Worm (Caenorhabditis elegans) whole organism, young adult: ENCODE data around the gene fzr-1.

Source experiments
- B0019.2 ChIP-seq: fragments of 200-800 bp; sonication (Bioruptor generic); conservative IDR thresholded peaks from 2 replicates; pipeline ENCODE4 v1.3.6; 2022; ENCODE audit warnings: missing genetic modification reagents, missing genetic modification characterization, missing compliant biosample characterization
- B0336.3 ChIP-seq: fragments of 200-800 bp; sonication (Bioruptor generic); IDR thresholded peaks from 2 replicates; pipeline ENCODE4 v1.3.6; 2022; ENCODE audit warnings: missing genetic modification characterization, missing compliant biosample characterization
- F23B12.7 ChIP-seq: sonication (generic microtip); optimal IDR thresholded peaks from 2 replicates; lab custom pipeline; 2017; ENCODE audit warnings: missing genetic modification characterization, mild to moderate bottlenecking, missing compliant biosample characterization, antibody characterized with exemption, moderate library complexity; ENCODE audit not compliant: insufficient read depth
- K11D2.4 ChIP-seq: fragments of 200-800 bp; sonication (Bioruptor generic); IDR thresholded peaks from 2 replicates; pipeline ENCODE4 v1.3.6; 2022; ENCODE audit warnings: missing genetic modification reagents, missing genetic modification characterization, missing compliant biosample characterization
- K12H6.12 ChIP-seq: fragments of 200-800 bp; sonication (Bioruptor generic); optimal IDR thresholded peaks from 2 replicates; lab custom pipeline; 2018; ENCODE audit warnings: mild to moderate bottlenecking, missing genetic modification characterization, missing compliant biosample characterization
- Y53F4B.3 ChIP-seq: fragments of 200-800 bp; sonication (Bioruptor generic); IDR thresholded peaks from 2 replicates; pipeline ENCODE4 v1.3.6; 2022; ENCODE audit warnings: missing genetic modification reagents, missing genetic modification characterization, missing compliant biosample characterization
- Y56A3A.18 ChIP-seq: fragments of 200-800 bp; sonication (Bioruptor generic); IDR thresholded peaks from 2 replicates; pipeline ENCODE4 v1.3.6; 2022; ENCODE audit warnings: missing genetic modification reagents, missing genetic modification characterization, missing compliant biosample characterization
- akir-1 ChIP-seq: fragments of 200-800 bp; sonication (Bioruptor generic); optimal IDR thresholded peaks from 2 replicates; lab custom pipeline; 2018; ENCODE audit warnings: mild to moderate bottlenecking, missing genetic modification characterization, moderate library complexity, missing compliant biosample characterization
- aptf-2 ChIP-seq: fragments of 200-800 bp; sonication (Bioruptor generic); conservative IDR thresholded peaks from 2 replicates; pipeline ENCODE4 v1.3.6; 2022; ENCODE audit warnings: missing genetic modification reagents, missing genetic modification characterization, missing compliant biosample characterization
- attf-3 ChIP-seq: fragments of 200-800 bp; sonication (Bioruptor generic); conservative IDR thresholded peaks from 2 replicates; pipeline ENCODE4 v1.3.6; 2022; ENCODE audit warnings: missing genetic modification reagents, missing genetic modification characterization, missing compliant biosample characterization
- attf-5 ChIP-seq: fragments of 200-800 bp; sonication (Bioruptor generic); optimal IDR thresholded peaks from 2 replicates; lab custom pipeline; 2018; ENCODE audit warnings: mild to moderate bottlenecking, missing genetic modification characterization, missing compliant biosample characterization
- cebp-1 ChIP-seq, 2 experiments: fragments of 200-800 bp in 1 of 2; sonication (Bioruptor generic) in 1 of 2; sonication (generic microtip) in 1 of 2; IDR thresholded peaks in 1 of 2; optimal IDR thresholded peaks in 1 of 2; 2 replicates each; pipeline versions ENCODE4 v1.3.6 to Lab custom; 2017 to 2022; ENCODE audit warnings: missing compliant biosample characterization in 2 of 2, missing genetic modification characterization in 2 of 2, mild to moderate bottlenecking in 1 of 2, missing genetic modification reagents in 1 of 2, moderate library complexity in 1 of 2
- ceh-100 ChIP-seq: fragments of 200-800 bp; sonication (Bioruptor generic); IDR thresholded peaks from 2 replicates; pipeline ENCODE4 v1.3.6; 2022; ENCODE audit warnings: missing genetic modification reagents, missing genetic modification characterization, missing compliant biosample characterization
- ceh-27 ChIP-seq: fragments of 200-800 bp; sonication (Bioruptor generic); optimal IDR thresholded peaks from 2 replicates; lab custom pipeline; 2018; ENCODE audit warnings: mild to moderate bottlenecking, missing genetic modification characterization, moderate library complexity, missing compliant biosample characterization
- chd-7 ChIP-seq: sonication (generic microtip); optimal IDR thresholded peaks from 2 replicates; lab custom pipeline; 2016; ENCODE audit warnings: mild to moderate bottlenecking, missing genetic modification characterization, moderate library complexity, missing compliant biosample characterization
- dox-1 ChIP-seq: fragments of 200-800 bp; sonication (Bioruptor generic); IDR thresholded peaks from 2 replicates; pipeline ENCODE4 v1.3.6; 2022; ENCODE audit warnings: missing genetic modification reagents, missing genetic modification characterization, missing compliant biosample characterization
- efl-1 ChIP-seq: fragments of 150-350 bp; optimal IDR thresholded peaks from 2 replicates; lab custom pipeline; 2014; ENCODE audit warnings: missing biosample characterization, missing genetic modification reagents, missing genetic modification characterization
- egrh-3 ChIP-seq: fragments of 200-800 bp; sonication (Bioruptor generic); IDR thresholded peaks from 2 replicates; pipeline ENCODE4 v1.3.6; 2022; ENCODE audit warnings: missing genetic modification reagents, missing genetic modification characterization, missing compliant biosample characterization
- ets-4 ChIP-seq: fragments of 200-800 bp; sonication (Bioruptor generic); optimal IDR thresholded peaks from 2 replicates; lab custom pipeline; 2018; ENCODE audit warnings: mild to moderate bottlenecking, missing genetic modification characterization, missing compliant biosample characterization
- gei-17 ChIP-seq: fragments of 200-800 bp; sonication (Bioruptor generic); optimal IDR thresholded peaks from 2 replicates; lab custom pipeline; 2018; ENCODE audit warnings: mild to moderate bottlenecking, missing genetic modification characterization, missing compliant biosample characterization
- hmg-1.2 ChIP-seq: fragments of 200-800 bp; sonication (Bioruptor generic); IDR thresholded peaks from 2 replicates; pipeline ENCODE4 v1.3.6; 2022; ENCODE audit warnings: missing genetic modification reagents, missing genetic modification characterization, missing compliant biosample characterization
- lag-1 ChIP-seq: fragments of 200-800 bp; sonication (Bioruptor generic); IDR thresholded peaks from 2 replicates; pipeline ENCODE4 v1.3.6; 2022; ENCODE audit warnings: missing genetic modification reagents, missing genetic modification characterization, missing compliant biosample characterization
- lin-26 ChIP-seq: fragments of 200-800 bp; sonication (Bioruptor generic); IDR thresholded peaks from 2 replicates; pipeline ENCODE4 v1.3.6; 2022; ENCODE audit warnings: missing genetic modification reagents, missing genetic modification characterization, missing compliant biosample characterization
- lin-35 ChIP-seq, 3 experiments: fragments of 150-350 bp in 2 of 3; sonication (generic microtip) in 1 of 3; optimal IDR thresholded peaks; 2 replicates each; lab custom pipeline; 2014 to 2018; ENCODE audit warnings: missing biosample characterization in 3 of 3, missing genetic modification characterization in 3 of 3, missing genetic modification reagents in 3 of 3
- lin-40 ChIP-seq: sonication (generic microtip); optimal IDR thresholded peaks from 2 replicates; lab custom pipeline; 2016; ENCODE audit warnings: missing genetic modification characterization, mild to moderate bottlenecking, missing compliant biosample characterization, missing genotype, missing genetic modification reagents
- lin-54 ChIP-seq: fragments of 200-800 bp; sonication (Bioruptor generic); optimal IDR thresholded peaks from 2 replicates; lab custom pipeline; 2018; ENCODE audit warnings: mild to moderate bottlenecking, missing genetic modification characterization, missing compliant biosample characterization
- mcd-1 ChIP-seq: fragments of 200-800 bp; sonication (Bioruptor generic); IDR thresholded peaks from 2 replicates; pipeline ENCODE4 v1.3.6; 2022; ENCODE audit warnings: missing genetic modification reagents, missing genetic modification characterization, missing compliant biosample characterization
- mes-4 ChIP-seq: sonication (generic microtip); optimal IDR thresholded peaks from 2 replicates; lab custom pipeline; 2016; ENCODE audit warnings: missing genotype, missing genetic modification characterization, missing compliant biosample characterization
- nfyb-1 ChIP-seq: fragments of 200-800 bp; sonication (Bioruptor generic); IDR thresholded peaks from 2 replicates; pipeline ENCODE4 v1.3.6; 2022; ENCODE audit warnings: missing genetic modification reagents, missing genetic modification characterization, missing compliant biosample characterization
- nhr-27 ChIP-seq: fragments of 200-800 bp; sonication (Bioruptor generic); optimal IDR thresholded peaks from 2 replicates; lab custom pipeline; 2018; ENCODE audit warnings: mild to moderate bottlenecking, missing genetic modification characterization, moderate library complexity, missing compliant biosample characterization
- nhr-80 ChIP-seq: sonication (generic microtip); optimal IDR thresholded peaks from 2 replicates; lab custom pipeline; 2016; ENCODE audit warnings: missing genetic modification characterization, missing compliant biosample characterization
- pbrm-1 ChIP-seq: fragments of 200-800 bp; sonication (Bioruptor generic); IDR thresholded peaks from 2 replicates; pipeline ENCODE4 v1.3.6; 2022; ENCODE audit warnings: missing genetic modification reagents, missing genetic modification characterization, missing compliant biosample characterization
- rcor-1 ChIP-seq: fragments of 200-800 bp; sonication (Bioruptor generic); IDR thresholded peaks from 2 replicates; pipeline ENCODE4 v1.3.6; 2022; ENCODE audit warnings: missing genetic modification reagents, missing genetic modification characterization, missing compliant biosample characterization
- rpc-1 ChIP-seq, 2 experiments: fragments of 150-350 bp in 1 of 2; sonication (generic microtip) in 1 of 2; optimal IDR thresholded peaks; 2 replicates each; lab custom pipeline; 2014 to 2018; ENCODE audit warnings: missing biosample characterization in 1 of 2, missing genetic modification characterization in 1 of 2, missing genetic modification reagents in 1 of 2, missing genotype in 1 of 2
- sea-2 ChIP-seq: fragments of 200-800 bp; sonication (Bioruptor generic); IDR thresholded peaks from 2 replicates; pipeline ENCODE4 v1.3.6; 2022; ENCODE audit warnings: missing genetic modification characterization, missing compliant biosample characterization
- snpc-4 ChIP-seq, 5 experiments: fragments of 150-350 bp in 1 of 5; sonication (generic microtip) in 4 of 5; optimal IDR thresholded peaks; 2 replicates each; lab custom pipeline; 2014 to 2018; ENCODE audit warnings: missing genetic modification characterization in 5 of 5, missing biosample characterization in 3 of 5, antibody characterized with exemption in 2 of 5, mild to moderate bottlenecking in 2 of 5, missing compliant biosample characterization in 2 of 5, missing genotype in 2 of 5, moderate library complexity in 2 of 5, missing genetic modification reagents in 1 of 5
- somi-1 ChIP-seq: fragments of 200-800 bp; sonication (Bioruptor generic); optimal IDR thresholded peaks from 2 replicates; lab custom pipeline; 2018; ENCODE audit warnings: mild to moderate bottlenecking, missing genetic modification characterization, missing compliant biosample characterization
- tbx-9 ChIP-seq: sonication (generic microtip); optimal IDR thresholded peaks from 2 replicates; lab custom pipeline; 2016; ENCODE audit warnings: borderline replicate concordance, missing genetic modification characterization, inconsistent platforms, missing compliant biosample characterization
- unc-130 ChIP-seq: sonication (generic microtip); optimal IDR thresholded peaks from 2 replicates; lab custom pipeline; 2016; ENCODE audit warnings: missing genetic modification reagents, missing genetic modification characterization, missing compliant biosample characterization
- unc-62 ChIP-seq: fragments of 150-350 bp; optimal IDR thresholded peaks from 2 replicates; lab custom pipeline; 2014; ENCODE audit warnings: missing biosample characterization, missing genetic modification reagents, missing genetic modification characterization
- xnd-1 ChIP-seq: sonication (generic microtip); optimal IDR thresholded peaks from 2 replicates; lab custom pipeline; 2016; ENCODE audit warnings: missing genotype, missing genetic modification reagents, missing genetic modification characterization, missing compliant biosample characterization
- zfh-2 ChIP-seq: fragments of 200-800 bp; sonication (Bioruptor generic); conservative IDR thresholded peaks from 2 replicates; pipeline ENCODE4 v1.3.6; 2022; ENCODE audit warnings: missing genetic modification reagents, missing genetic modification characterization, missing compliant biosample characterization
- ztf-6 ChIP-seq: fragments of 200-800 bp; sonication (Bioruptor generic); IDR thresholded peaks from 2 replicates; pipeline ENCODE4 v1.3.6; 2022; ENCODE audit warnings: missing genetic modification reagents, missing genetic modification characterization, missing compliant biosample characterization

Gene fzr-1

DNA sequence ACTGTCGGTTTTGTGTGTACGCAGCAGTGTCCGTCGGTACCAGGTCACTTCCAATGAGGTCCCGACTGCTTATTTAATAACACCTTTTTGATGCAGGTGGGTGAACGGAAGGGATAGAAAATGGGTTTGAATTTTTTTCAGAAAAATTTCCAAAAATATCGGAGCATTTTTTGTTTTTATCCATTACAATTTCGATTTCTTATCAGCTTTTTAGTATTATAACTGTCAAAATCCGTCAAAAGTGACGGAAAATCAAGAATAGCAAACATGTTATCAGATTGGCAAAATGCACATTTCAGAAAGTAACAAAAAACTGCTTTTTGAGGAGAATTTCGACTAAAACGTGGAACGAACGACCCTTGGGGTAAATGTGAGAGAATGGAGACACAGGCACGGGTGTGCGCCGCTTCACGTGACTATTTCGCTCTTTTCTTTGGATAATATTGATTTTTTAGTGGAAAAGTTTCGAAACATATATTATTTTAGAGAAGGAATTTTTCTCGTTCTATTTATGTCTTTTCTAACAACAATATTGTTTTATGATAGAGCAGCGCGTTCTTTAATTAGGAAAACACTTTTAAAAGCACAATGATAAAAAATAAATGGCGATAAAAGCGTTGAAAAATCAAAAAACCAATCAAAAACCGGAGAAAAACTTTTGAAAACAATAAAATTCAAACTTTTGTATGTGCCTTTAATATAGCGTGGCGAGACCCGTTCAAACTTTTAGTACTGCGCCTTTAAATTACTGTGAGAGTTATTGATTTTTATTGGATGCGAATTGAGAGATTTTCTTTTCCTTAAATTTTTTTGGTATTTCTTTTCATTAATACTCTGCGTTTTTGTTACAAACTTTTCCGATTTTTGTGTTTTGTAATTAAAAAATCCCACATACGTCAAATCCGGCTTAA, 2.9 kb upstream of the fzr-1 start, which contains the start of gene sqv-8 (continued):
- TF ChIP-seq aptf-2, result no peak
- TF ChIP-seq F23B12.7 (tag; lab: Kevin White, UChicago), result peak; percentile 12
- TF ChIP-seq akir-1, result no peak
- TF ChIP-seq rpc-1 (optimal IDR thresholded peaks at IDR 0.05; lab: Kevin White, UChicago), result no peak
- TF ChIP-seq rpc-1 (tag; optimal IDR thresholded peaks at IDR 0.05; lab: Kevin White, UChicago), result no peak
- TF ChIP-seq efl-1 (GFP tag; lab: Kevin White, UChicago), result peak; percentile 41
- TF ChIP-seq mes-4 (tag; lab: Kevin White, UChicago), result no peak
- TF ChIP-seq lin-54 (GFP tag; lab: Kevin White, UChicago), result peak; percentile 80
- TF ChIP-seq tbx-9 (tag; lab: Kevin White, UChicago), result no peak
- no peak for TF ChIP-seq lag-1 (GFP tag; lab: Robert Waterston, UW)
- no peak for TF ChIP-seq Y56A3A.18

- 0 out of 2 replicates have a peak, but pooled peaks have one; percentile 31 for TF ChIP-seq sea-2 (GFP tag; lab: Robert Waterston, UW)
- TF ChIP-seq mcd-1 (GFP tag; lab: Robert Waterston, UW), result peak; percentile 60
- peak; percentile 67 for TF ChIP-seq attf-5 (GFP tag; lab: Kevin White, UChicago)
- no peak for TF ChIP-seq Y53F4B.3 (GFP tag; lab: Robert Waterston, UW)
- TF ChIP-seq lin-54 (GFP tag; lab: Kevin White, UChicago), result peak; percentile 37
- TF ChIP-seq zfh-2, result peak; percentile 91
- 0 out of 2 replicates have a peak, but pooled peaks have one; percentile 42 for TF ChIP-seq K11D2.4 (GFP tag; lab: Robert Waterston, UW)
- peak; percentile 70 for TF ChIP-seq ceh-27
- TF ChIP-seq egrh-3 (GFP tag; lab: Robert Waterston, UW), result peak; percentile 46; the same call in 1 of the 2 replicates
- TF ChIP-seq unc-130 (GFP tag; lab: Kevin White, UChicago), result no peak
- no peak for TF ChIP-seq cebp-1 (GFP tag; IDR thresholded peaks at IDR 0.05; lab: Robert Waterston, UW)
- peak; percentile 64 for TF ChIP-seq cebp-1 (tag; optimal IDR thresholded peaks at IDR 0.05; lab: Kevin White, UChicago)
- no peak for TF ChIP-seq B0019.2 (GFP tag; lab: Robert Waterston, UW)
- peak; percentile 21; the same call in 1 of the 2 replicates for TF ChIP-seq pbrm-1 (GFP tag; lab: Robert Waterston, UW)
- TF ChIP-seq nfyb-1, result peak; percentile 64; the same call in 1 of the 2 replicates
- peak; percentile 16; the same call in 1 of the 2 replicates for TF ChIP-seq B0336.3
- peak; percentile 26; the same call in 1 of the 2 replicates for TF ChIP-seq attf-3
- peak; percentile 66 for TF ChIP-seq lin-40 (tag; lab: Kevin White, UChicago)
- no peak for TF ChIP-seq ets-4
- TF ChIP-seq unc-62, result peak; percentile 7
- no peak for TF ChIP-seq ztf-6 (GFP tag; lab: Robert Waterston, UW)
- peak; percentile 61 for TF ChIP-seq K12H6.12
- TF ChIP-seq xnd-1 (tag; lab: Kevin White, UChicago), result no peak
- peak; percentile 48 for TF ChIP-seq somi-1 (GFP tag; lab: Kevin White, UChicago)
- TF ChIP-seq ceh-100 (GFP tag; lab: Robert Waterston, UW), result no peak
- TF ChIP-seq rcor-1 (GFP tag; lab: Robert Waterston, UW), result peak; percentile 65; the same call in 1 of the 2 replicates
- TF ChIP-seq lin-26 (GFP tag; lab: Robert Waterston, UW), result peak; percentile 68; the same call in 1 of the 2 replicates
- TF ChIP-seq lin-35 (GFP tag; optimal IDR thresholded peaks at IDR 0.05; lab: Kevin White, UChicago), result peak in 1 of 3 experiments; percentile 51
- TF ChIP-seq nhr-27, result peak; percentile 10
- peak; percentile 78 for TF ChIP-seq hmg-1.2 (GFP tag; lab: Robert Waterston, UW)
- peak; percentile 58; the same call in 1 of the 2 replicates for TF ChIP-seq dox-1 (GFP tag; lab: Robert Waterston, UW)
- peak; percentile 45 for TF ChIP-seq chd-7 (tag; lab: Kevin White, UChicago)
- TF ChIP-seq snpc-4 (GFP tag; optimal IDR thresholded peaks at IDR 0.05; lab: Kevin White, UChicago), result no peak
- TF ChIP-seq snpc-4 (tag; optimal IDR thresholded peaks at IDR 0.05; lab: Kevin White, UChicago), result peak in 2 of 4 experiments; percentile 4 to 35
- TF ChIP-seq nhr-80 (tag; lab: Kevin White, UChicago), result peak; percentile 41
- peak; percentile 18 for TF ChIP-seq gei-17 (GFP tag; lab: Kevin White, UChicago)
These were observed 1.9 kb upstream of the fzr-1 start for ce11 chrII:9646122-9646555.
